Worm (Caenorhabditis elegans) whole organism, L1 larva: ENCODE results near the gene cec-1.

Source experiments
- C04F5.9 ChIP-seq: sonication (generic microtip); optimal IDR thresholded peaks from 2 replicates; lab custom pipeline; 2016; ENCODE audit warnings: missing genetic modification characterization, missing compliant biosample characterization
- C34B4.2 ChIP-seq: sonication (generic microtip); optimal IDR thresholded peaks from 2 replicates; lab custom pipeline; 2017; ENCODE audit warnings: mild to moderate bottlenecking, missing genetic modification characterization, missing compliant biosample characterization
- F16B12.6 ChIP-seq: fragments of 150-350 bp; optimal IDR thresholded peaks from 2 replicates; lab custom pipeline; 2014; ENCODE audit warnings: missing biosample characterization, missing genetic modification characterization
- Y116A8C.19 ChIP-seq: sonication (generic microtip); optimal IDR thresholded peaks from 2 replicates; lab custom pipeline; 2016; ENCODE audit warnings: missing compliant biosample characterization, missing genetic modification characterization, borderline replicate concordance
- aha-1 ChIP-seq: fragments of 150-350 bp; optimal IDR thresholded peaks from 2 replicates; lab custom pipeline; 2014; ENCODE audit warnings: missing biosample characterization, missing genetic modification characterization
- blmp-1 ChIP-seq: fragments of 150-350 bp; optimal IDR thresholded peaks from 2 replicates; lab custom pipeline; 2014; ENCODE audit warnings: missing biosample characterization, missing genetic modification characterization
- ceh-63 ChIP-seq: fragments of 200-800 bp; sonication (Bioruptor generic); optimal IDR thresholded peaks from 2 replicates; lab custom pipeline; 2018; ENCODE audit warnings: mild to moderate bottlenecking, missing genetic modification characterization, missing compliant biosample characterization
- ceh-8 ChIP-seq: fragments of 200-800 bp; sonication (Bioruptor generic); optimal IDR thresholded peaks from 2 replicates; lab custom pipeline; 2018; ENCODE audit warnings: mild to moderate bottlenecking, missing genetic modification characterization, moderate library complexity, missing compliant biosample characterization
- ces-1 ChIP-seq: fragments of 150-350 bp; optimal IDR thresholded peaks from 2 replicates; lab custom pipeline; 2014; ENCODE audit warnings: missing biosample characterization, missing genetic modification reagents, missing genetic modification characterization
- dpl-1 ChIP-seq, 3 experiments: fragments of 150-350 bp in 2 of 3; sonication (generic microtip) in 1 of 3; optimal IDR thresholded peaks; 2 replicates each; lab custom pipeline; 2014 to 2017; ENCODE audit warnings: missing biosample characterization in 3 of 3, missing genetic modification characterization in 3 of 3, missing genetic modification reagents in 3 of 3
- dsc-1 ChIP-seq: sonication (generic microtip); optimal IDR thresholded peaks from 2 replicates; lab custom pipeline; 2016; ENCODE audit warnings: mild to moderate bottlenecking, missing genetic modification characterization, missing compliant biosample characterization
- efl-1 ChIP-seq, 4 experiments: fragments of 150-350 bp; optimal IDR thresholded peaks in 3 of 4; peaks in 1 of 4; 1 replicate in 1 of 4; 2 replicates in 3 of 4; lab custom pipeline; 2014; ENCODE audit warnings: missing biosample characterization in 2 of 4, missing genetic modification characterization in 2 of 4, missing genetic modification reagents in 2 of 4
- egl-27 ChIP-seq, 2 experiments: fragments of 150-350 bp in 1 of 2; sonication (generic microtip); optimal IDR thresholded peaks; 3 replicates each; lab custom pipeline; 2017 to 2018; ENCODE audit warnings: missing biosample characterization in 2 of 2, missing genetic modification characterization in 2 of 2, missing genetic modification reagents in 2 of 2
- elt-2 ChIP-seq: sonication (generic microtip); optimal IDR thresholded peaks from 2 replicates; lab custom pipeline; 2016; ENCODE audit warnings: missing genetic modification characterization, mild to moderate bottlenecking, inconsistent platforms, missing compliant biosample characterization, missing genetic modification reagents
- ets-5 ChIP-seq: fragments of 200-800 bp; sonication (Bioruptor generic); IDR thresholded peaks from 2 replicates; pipeline ENCODE4 v1.3.6; 2022; ENCODE audit warnings: missing genetic modification characterization, missing compliant biosample characterization
- fkh-10 ChIP-seq: sonication (generic microtip); optimal IDR thresholded peaks from 2 replicates; lab custom pipeline; 2017; ENCODE audit warnings: missing biosample characterization, missing genetic modification reagents, missing genetic modification characterization
- fkh-8 ChIP-seq: sonication (generic microtip); optimal IDR thresholded peaks from 2 replicates; lab custom pipeline; 2016; ENCODE audit warnings: mild to moderate bottlenecking, missing genetic modification characterization, missing compliant biosample characterization
- fos-1 ChIP-seq: fragments of 150-350 bp; optimal IDR thresholded peaks from 2 replicates; lab custom pipeline; 2014; ENCODE audit warnings: missing biosample characterization, missing genetic modification characterization
- hlh-17 ChIP-seq: fragments of 200-800 bp; sonication (Bioruptor generic); optimal IDR thresholded peaks from 2 replicates; lab custom pipeline; 2018; ENCODE audit warnings: missing genetic modification characterization, mild to moderate bottlenecking, missing compliant biosample characterization, moderate library complexity, borderline replicate concordance
- irx-1 ChIP-seq: sonication (generic microtip); optimal IDR thresholded peaks from 2 replicates; lab custom pipeline; 2016; ENCODE audit warnings: missing genetic modification characterization, missing compliant biosample characterization
- lin-13 ChIP-seq: fragments of 150-350 bp; optimal IDR thresholded peaks from 2 replicates; lab custom pipeline; 2014; ENCODE audit warnings: missing biosample characterization, missing genetic modification reagents, missing genetic modification characterization
- lin-35 ChIP-seq, 2 experiments: fragments of 150-350 bp; optimal IDR thresholded peaks; 2 replicates each; lab custom pipeline; 2014; ENCODE audit warnings: missing biosample characterization in 2 of 2, missing genetic modification characterization in 2 of 2, missing genetic modification reagents in 2 of 2
- lin-39 ChIP-seq: fragments of 150-350 bp; optimal IDR thresholded peaks from 2 replicates; lab custom pipeline; 2014; ENCODE audit warnings: missing biosample characterization, missing genetic modification reagents, missing genetic modification characterization
- lsy-2 ChIP-seq, 2 experiments: fragments of 150-350 bp; optimal IDR thresholded peaks; 2 replicates each; lab custom pipeline; 2014; ENCODE audit warnings: missing biosample characterization in 2 of 2, missing genetic modification characterization in 2 of 2
- mab-9 ChIP-seq: fragments of 200-800 bp; sonication (Bioruptor generic); IDR thresholded peaks from 2 replicates; pipeline ENCODE4 v1.3.6; 2022; ENCODE audit warnings: missing genetic modification reagents, missing genetic modification characterization, missing compliant biosample characterization
- mep-1 ChIP-seq: fragments of 150-350 bp; optimal IDR thresholded peaks from 2 replicates; lab custom pipeline; 2014; ENCODE audit warnings: missing biosample characterization, missing genetic modification characterization
- nhr-11 ChIP-seq: fragments of 150-350 bp; optimal IDR thresholded peaks from 2 replicates; lab custom pipeline; 2014; ENCODE audit warnings: missing biosample characterization, missing genetic modification characterization
- nhr-237 ChIP-seq: fragments of 150-350 bp; optimal IDR thresholded peaks from 2 replicates; lab custom pipeline; 2014; ENCODE audit warnings: missing biosample characterization, missing genetic modification characterization
- nhr-47 ChIP-seq: sonication (generic microtip); optimal IDR thresholded peaks from 2 replicates; lab custom pipeline; 2016; ENCODE audit warnings: mild to moderate bottlenecking, missing genetic modification characterization, moderate library complexity, missing compliant biosample characterization
- nhr-77 ChIP-seq: fragments of 150-350 bp; optimal IDR thresholded peaks from 2 replicates; lab custom pipeline; 2014; ENCODE audit warnings: missing biosample characterization, missing genetic modification characterization
- nhr-84 ChIP-seq: sonication (generic microtip); optimal IDR thresholded peaks from 2 replicates; lab custom pipeline; 2017; ENCODE audit warnings: missing biosample characterization, missing genetic modification characterization
- pag-3 ChIP-seq: sonication (generic microtip); optimal IDR thresholded peaks from 2 replicates; lab custom pipeline; 2017; ENCODE audit warnings: missing genetic modification characterization, mild to moderate bottlenecking, missing compliant biosample characterization, antibody characterized with exemption, borderline replicate concordance; ENCODE audit not compliant: insufficient read depth
- pqm-1 ChIP-seq: sonication (generic microtip); optimal IDR thresholded peaks from 3 replicates; lab custom pipeline; 2017; ENCODE audit warnings: missing biosample characterization, missing genetic modification characterization
- snpc-4 ChIP-seq: fragments of 150-350 bp; optimal IDR thresholded peaks from 2 replicates; lab custom pipeline; 2014; ENCODE audit warnings: missing biosample characterization, missing genetic modification characterization
- snu-23 ChIP-seq: sonication (generic microtip); optimal IDR thresholded peaks from 2 replicates; lab custom pipeline; 2016; ENCODE audit warnings: missing genetic modification characterization, missing compliant biosample characterization
- sox-4 ChIP-seq: sonication (generic microtip); optimal IDR thresholded peaks from 2 replicates; lab custom pipeline; 2016; ENCODE audit warnings: missing genetic modification characterization, missing compliant biosample characterization
- sptf-1 ChIP-seq: fragments of 150-350 bp; optimal IDR thresholded peaks from 2 replicates; lab custom pipeline; 2014; ENCODE audit warnings: missing biosample characterization, missing genetic modification characterization
- tbx-2 ChIP-seq: sonication (generic microtip); optimal IDR thresholded peaks from 2 replicates; lab custom pipeline; 2016; ENCODE audit warnings: missing genetic modification characterization, missing compliant biosample characterization
- unc-98 ChIP-seq: fragments of 200-800 bp; sonication (Bioruptor generic); IDR thresholded peaks from 2 replicates; pipeline ENCODE4 v1.3.6; 2022; ENCODE audit warnings: missing genetic modification characterization, missing compliant biosample characterization
- vab-15 ChIP-seq: sonication (generic microtip); optimal IDR thresholded peaks from 2 replicates; lab custom pipeline; 2017; ENCODE audit warnings: missing genotype, mild to moderate bottlenecking, missing genetic modification characterization, missing compliant biosample characterization
- ztf-11 ChIP-seq, 2 experiments: sonication (generic microtip); optimal IDR thresholded peaks; 2 replicates each; lab custom pipeline; 2016 to 2017; ENCODE audit warnings: missing genetic modification characterization in 2 of 2, missing biosample characterization in 1 of 2, missing compliant biosample characterization in 1 of 2
- ztf-4 ChIP-seq: fragments of 150-350 bp; optimal IDR thresholded peaks from 2 replicates; lab custom pipeline; 2014; ENCODE audit warnings: missing biosample characterization, missing genetic modification characterization

The cec-1 gene

ce11 chrIII:8411976-8412375 lies 14.2 kb upstream of the cec-1 start (continued):
- no peak for TF ChIP-seq hlh-17 (GFP tag; lab: Kevin White, UChicago)
- peak; percentile 80 for TF ChIP-seq fkh-8 (tag; lab: Kevin White, UChicago)
- peak; percentile 84 to 93 for TF ChIP-seq lsy-2 (tag; optimal IDR thresholded peaks at IDR 0.05; lab: Kevin White, UChicago)
- no peak for TF ChIP-seq pag-3
- no peak for TF ChIP-seq mab-9
- no peak for TF ChIP-seq dsc-1
- TF ChIP-seq nhr-77 (tag; lab: Kevin White, UChicago): peak; percentile 35
- TF ChIP-seq fos-1: peak; percentile 63
- TF ChIP-seq C34B4.2 (tag; lab: Kevin White, UChicago): no peak
- peak; percentile 15 for TF ChIP-seq ztf-4 (tag; lab: Kevin White, UChicago)
- no peak for TF ChIP-seq irx-1 (tag; lab: Kevin White, UChicago)
- peak; percentile 67 to 77 for TF ChIP-seq lin-35 (GFP tag; optimal IDR thresholded peaks at IDR 0.05; lab: Kevin White, UChicago)
- TF ChIP-seq nhr-237: no peak
- no peak for TF ChIP-seq unc-98
- peak; percentile 54 for TF ChIP-seq fkh-10 (GFP tag; lab: Kevin White, UChicago)
- no peak for TF ChIP-seq nhr-11 (tag; lab: Kevin White, UChicago)
- TF ChIP-seq ceh-8 (GFP tag; lab: Kevin White, UChicago): no peak
- peak; percentile 57 to 79 (median 58) for TF ChIP-seq dpl-1 (GFP tag; optimal IDR thresholded peaks at IDR 0.05; lab: Kevin White, UChicago)
- TF ChIP-seq sptf-1: no peak
- TF ChIP-seq nhr-47 (tag; lab: Kevin White, UChicago): peak; percentile 52
- peak; percentile 69 for TF ChIP-seq snu-23 (GFP tag; lab: Kevin White, UChicago)
- TF ChIP-seq C04F5.9 (tag; lab: Kevin White, UChicago): no peak
- no peak for TF ChIP-seq Y116A8C.19 (tag; lab: Kevin White, UChicago)
- no peak for TF ChIP-seq ztf-11 (tag; optimal IDR thresholded peaks at IDR 0.05; lab: Kevin White, UChicago)
- TF ChIP-seq tbx-2 (tag; lab: Kevin White, UChicago): peak; percentile 38
- peak; percentile 58 to 77 for TF ChIP-seq efl-1 (optimal IDR thresholded peaks at IDR 0.05; lab: Kevin White, UChicago)
- TF ChIP-seq efl-1 (GFP tag; optimal IDR thresholded peaks at IDR 0.05 in 1 of 2; lab: Kevin White, UChicago): peak; percentile 57 to 77
- TF ChIP-seq vab-15 (tag; lab: Kevin White, UChicago): no peak
- peak; percentile 35 for TF ChIP-seq F16B12.6 (tag; lab: Kevin White, UChicago)
- TF ChIP-seq snpc-4 (tag; lab: Kevin White, UChicago): peak; percentile 61
- TF ChIP-seq ceh-63 (GFP tag; lab: Kevin White, UChicago): no peak
- no peak for TF ChIP-seq nhr-84 (tag; lab: Kevin White, UChicago)
- TF ChIP-seq aha-1 (tag; lab: Kevin White, UChicago): no peak
- peak; percentile 24 for TF ChIP-seq elt-2 (tag; lab: Kevin White, UChicago)
- TF ChIP-seq sox-4 (tag; lab: Kevin White, UChicago): no peak
- TF ChIP-seq egl-27 (tag; optimal IDR thresholded peaks at IDR 0.05; lab: Kevin White, UChicago): no peak
- TF ChIP-seq lin-13 (GFP tag; lab: Kevin White, UChicago): peak; percentile 50

- TF ChIP-seq ceh-8 (GFP tag; lab: Kevin White, UChicago) (peak; percentile 55), pqm-1 (tag; lab: Kevin White, UChicago) (no peak)
Observed at ce11 chrIII:8413501-8413900, 12.6 kb upstream of the cec-1 start.

- TF ChIP-seq mep-1 (tag; lab: Kevin White, UChicago): peak; percentile 8
- TF ChIP-seq blmp-1 (tag; lab: Kevin White, UChicago): peak; percentile 84
- TF ChIP-seq ets-5 (GFP tag; lab: Robert Waterston, UW): no peak
- no peak for TF ChIP-seq lin-39 (tag; lab: Kevin White, UChicago)
- TF ChIP-seq ces-1: peak; percentile 92
Observed at ce11 chrIII:8416871-8417191, 9.3 kb upstream of the cec-1 start.
